Worm (Caenorhabditis elegans): Measurements from ENCODE around the gene Y69A2AR.1.

The Y69A2AR.1 gene

DNA sequence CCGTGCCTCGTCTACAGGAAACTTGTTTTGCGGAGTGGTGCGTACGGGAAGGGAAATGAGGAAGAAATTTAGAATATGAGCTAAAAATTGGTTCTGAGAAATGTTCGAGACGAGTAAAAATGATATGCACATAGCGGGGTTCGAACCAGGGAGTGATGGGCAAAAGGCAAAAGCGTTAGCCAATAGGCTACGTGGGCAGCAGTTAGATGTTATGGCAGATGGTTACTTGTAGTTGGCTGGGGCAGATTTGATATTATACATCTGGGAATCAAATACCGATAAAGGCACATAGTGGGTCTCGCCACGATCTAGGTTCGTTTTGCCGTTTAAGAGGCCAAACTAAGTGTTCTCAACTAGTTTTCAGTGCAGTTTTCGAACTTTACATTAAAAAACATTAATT lies 9.5 kb upstream of the Y69A2AR.1 start:
- TF ChIP-seq rnt-1 (tag; optimal IDR thresholded peaks at IDR 0.05) (peak; percentile 12), lin-13 (GFP tag; optimal IDR thresholded peaks at IDR 0.05) (no peak), efl-1 (optimal IDR thresholded peaks at IDR 0.05) (peak in 1 of 2 experiments; percentile 15), efl-1 (GFP tag; optimal IDR thresholded peaks at IDR 0.05 in 1 of 2) (no peak), tlp-1 (tag; optimal IDR thresholded peaks at IDR 0.05) (no peak), lin-35 (GFP tag; optimal IDR thresholded peaks at IDR 0.05) (no peak), F16B12.6 (tag; optimal IDR thresholded peaks at IDR 0.05) (no peak), pag-3 (tag; optimal IDR thresholded peaks at IDR 0.05; ENCODE audit: borderline replicate concordance, insufficient read depth) (no peak), snu-23 (GFP tag; optimal IDR thresholded peaks at IDR 0.05) (peak; percentile 11)

DNA sequence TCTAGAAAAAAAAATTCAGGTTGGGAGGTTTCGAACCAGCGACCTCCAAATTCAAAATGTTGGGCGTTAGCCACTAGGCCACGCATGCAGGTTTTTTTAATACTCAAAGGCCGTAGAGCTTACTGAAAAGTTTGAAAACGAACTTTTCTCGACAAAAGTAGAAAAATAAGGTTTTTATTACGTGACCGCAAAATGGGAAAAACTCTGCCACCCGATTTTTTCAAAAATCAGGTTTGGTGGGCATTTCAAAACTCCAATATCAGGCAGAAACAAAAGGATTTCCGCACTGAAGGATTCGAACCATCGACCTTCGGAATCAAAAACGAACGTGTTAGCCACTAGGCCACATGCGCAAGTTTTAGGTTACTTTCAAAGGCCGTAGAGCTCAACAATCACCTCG lies 8.1 kb upstream of the Y69A2AR.1 start:
- no peak for TF ChIP-seq nhr-85 (tag)
- TF ChIP-seq lsy-2 (tag; optimal IDR thresholded peaks at IDR 0.05), result no peak
- TF ChIP-seq nhr-71 (tag; optimal IDR thresholded peaks at IDR 0.05), result no peak
- TF ChIP-seq nhr-77 (tag; optimal IDR thresholded peaks at IDR 0.05), result no peak
- TF ChIP-seq Y116A8C.19 (tag; optimal IDR thresholded peaks at IDR 0.05; ENCODE audit: borderline replicate concordance), result no peak

DNA sequence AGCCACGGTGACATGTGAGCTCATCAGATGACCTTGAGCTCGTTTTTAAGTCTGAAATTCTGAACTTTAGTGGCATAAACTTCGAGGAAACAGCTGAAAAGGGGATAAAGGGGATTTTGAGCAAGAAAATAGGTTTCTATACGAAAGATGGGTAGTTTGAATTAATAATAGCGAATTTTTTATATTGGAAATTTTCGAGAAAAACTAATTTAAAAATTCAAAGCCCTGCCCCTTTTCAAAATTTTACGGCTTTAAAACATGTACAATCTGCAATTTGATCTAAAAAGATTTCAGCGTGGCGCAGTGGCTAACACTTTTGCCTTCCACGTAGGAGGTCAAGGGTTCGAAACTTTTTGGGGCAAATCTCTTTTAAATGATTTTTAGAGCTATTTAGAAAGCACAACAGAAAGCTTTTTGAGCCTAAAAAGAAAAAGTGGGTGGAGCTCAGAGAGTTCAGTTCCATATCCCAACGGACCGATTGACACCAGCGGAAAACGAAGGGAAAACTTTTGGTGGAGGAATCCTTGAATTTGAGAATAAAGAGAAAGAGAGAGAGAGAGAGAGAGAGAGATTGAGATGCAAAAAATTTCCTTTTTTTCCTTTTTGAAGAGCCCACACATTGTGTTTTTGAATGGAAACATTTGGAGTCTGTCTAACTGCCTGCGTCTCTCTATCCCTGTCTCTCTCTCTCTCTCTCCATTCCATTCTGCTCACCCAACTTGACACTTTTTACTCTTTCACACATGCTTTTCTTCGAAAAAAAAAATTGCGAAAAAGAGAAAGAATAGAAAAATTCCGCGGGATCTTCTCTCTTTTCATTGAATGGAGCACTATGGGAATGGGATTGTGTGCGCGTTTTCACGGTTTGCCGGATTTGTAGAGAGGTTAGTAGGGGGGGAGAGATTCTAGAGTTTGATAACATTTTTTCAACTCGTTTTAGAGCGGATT lies 2.6 kb upstream of the Y69A2AR.1 start, which contains the start of gene Y69A2AR.31:
Y69A2AR.31 (minus strand) TSS at position 51 of the 948 bp plus-strand sequence.
- TF ChIP-seq ama-1 (optimal IDR thresholded peaks at IDR 0.05) (no peak), ceh-8 (GFP tag; optimal IDR thresholded peaks at IDR 0.05) (no peak), unc-86 (tag; optimal IDR thresholded peaks at IDR 0.05) (peak; percentile 15), hlh-17 (GFP tag; optimal IDR thresholded peaks at IDR 0.05; ENCODE audit: borderline replicate concordance) (no peak), aly-2 (tag; optimal IDR thresholded peaks at IDR 0.05) (no peak), nhr-28 (tag; optimal IDR thresholded peaks at IDR 0.05) (no peak), ztf-4 (tag; optimal IDR thresholded peaks at IDR 0.05) (no peak), unc-130 (tag; optimal IDR thresholded peaks at IDR 0.05) (no peak), C16A3.4 (tag; optimal IDR thresholded peaks at IDR 0.05) (no peak), dsc-1 (tag; optimal IDR thresholded peaks at IDR 0.05) (peak; percentile 57), hlh-4 (tag; optimal IDR thresholded peaks at IDR 0.05) (no peak), efl-1 (optimal IDR thresholded peaks at IDR 0.05) (peak; percentile 6 to 20), efl-1 (GFP tag; optimal IDR thresholded peaks at IDR 0.05 in 1 of 2) (peak; percentile 3 to 88), fkh-8 (tag; optimal IDR thresholded peaks at IDR 0.05) (peak; percentile 6), ceh-63 (GFP tag; optimal IDR thresholded peaks at IDR 0.05) (no peak), zip-4 (GFP tag; optimal IDR thresholded peaks at IDR 0.05) (no peak), unc-62 (GFP tag; optimal IDR thresholded peaks at IDR 0.05) (no peak), nhr-12 (tag; optimal IDR thresholded peaks at IDR 0.05) (no peak), unc-30 (tag; optimal IDR thresholded peaks at IDR 0.05) (no peak), lsy-2 (tag; optimal IDR thresholded peaks at IDR 0.05) (peak; percentile 31 to 55), nhr-237 (tag; optimal IDR thresholded peaks at IDR 0.05) (no peak), egl-13 (tag; optimal IDR thresholded peaks at IDR 0.05) (no peak), lin-14 (GFP tag; optimal IDR thresholded peaks at IDR 0.05) (peak; percentile 83), alr-1 (tag; optimal IDR thresholded peaks at IDR 0.05; ENCODE audit: borderline replicate concordance) (no peak), blmp-1 (tag; optimal IDR thresholded peaks at IDR 0.05) (no peak), C34B4.2 (tag; optimal IDR thresholded peaks at IDR 0.05) (no peak), elt-2 (tag; optimal IDR thresholded peaks at IDR 0.05) (no peak), skn-1 (tag; optimal IDR thresholded peaks at IDR 0.05) (no peak), dpl-1 (GFP tag; optimal IDR thresholded peaks at IDR 0.05) (peak in 2 of 3 experiments; percentile 9 to 25), ceh-82 (tag; optimal IDR thresholded peaks at IDR 0.05) (peak in 1 of 3 experiments; percentile 55), nhr-71 (tag; optimal IDR thresholded peaks at IDR 0.05) (peak; percentile 35), efl-3 (GFP tag; optimal IDR thresholded peaks at IDR 0.05) (no peak), rnt-1 (tag; optimal IDR thresholded peaks at IDR 0.05) (peak; percentile 26), mdl-1 (tag; optimal IDR thresholded peaks at IDR 0.05) (no peak), isw-1 (GFP tag; IDR thresholded peaks at IDR 0.05) (peak; percentile 12), nhr-47 (tag; optimal IDR thresholded peaks at IDR 0.05) (peak; percentile 40), nhr-85 (tag) (peak; percentile 15), lir-3 (tag; optimal IDR thresholded peaks at IDR 0.05; ENCODE audit: poor library complexity) (no peak), zag-1 (tag; optimal IDR thresholded peaks at IDR 0.05) (no peak)

Data from whole organism, L1 larva.